Worm (Caenorhabditis elegans): ENCODE results near the gene pqn-63.

Gene pqn-63

DNA sequence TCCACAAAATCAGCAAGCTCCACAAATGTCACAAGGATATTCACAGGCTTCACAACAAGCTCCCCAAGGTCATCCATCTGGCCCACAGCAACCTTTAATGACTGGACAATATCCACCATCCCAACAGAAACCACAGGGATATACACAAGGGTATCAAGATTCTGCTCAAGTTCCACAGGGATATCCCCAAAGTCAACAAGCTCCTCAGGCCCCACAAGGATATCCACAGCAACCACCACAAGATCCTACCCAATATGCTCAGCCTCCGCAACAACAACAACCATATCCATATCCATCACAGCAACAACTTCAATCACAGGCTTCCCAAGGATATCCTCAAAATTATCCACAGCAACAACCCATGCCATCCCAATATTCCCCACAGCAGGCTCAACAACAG, 856 bp downstream of the pqn-63 start:
- TF ChIP-seq him-1 (tag; optimal IDR thresholded peaks at IDR 0.05): no peak
- TF ChIP-seq W03F9.2 (tag; optimal IDR thresholded peaks at IDR 0.05): no peak
- TF ChIP-seq dao-5 (tag; optimal IDR thresholded peaks at IDR 0.05): no peak

DNA sequence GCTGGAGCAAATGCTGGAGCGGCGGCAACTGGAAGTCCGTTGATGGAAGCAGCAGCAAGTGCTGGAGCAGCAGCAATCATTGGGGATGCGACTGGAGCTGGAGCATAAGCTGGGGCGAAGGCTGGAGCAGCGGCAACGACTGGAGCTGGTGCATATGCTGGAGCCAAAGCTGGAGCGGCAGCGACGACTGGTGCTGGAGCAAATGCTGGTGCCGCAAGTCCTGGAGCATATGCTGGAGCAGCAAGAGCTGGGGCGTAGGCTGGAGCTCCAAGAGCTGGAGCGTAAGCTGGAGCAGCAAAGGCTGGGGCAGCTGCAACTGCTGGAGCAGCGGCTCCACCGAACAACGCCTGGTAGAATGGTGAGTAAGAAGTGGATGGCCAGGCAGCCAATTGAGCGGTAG, 2.6 kb downstream of the pqn-63 start:
- TF ChIP-seq W03F9.2 (tag; optimal IDR thresholded peaks at IDR 0.05) (no peak), him-1 (tag; optimal IDR thresholded peaks at IDR 0.05) (no peak), dao-5 (tag; optimal IDR thresholded peaks at IDR 0.05) (no peak)

DNA sequence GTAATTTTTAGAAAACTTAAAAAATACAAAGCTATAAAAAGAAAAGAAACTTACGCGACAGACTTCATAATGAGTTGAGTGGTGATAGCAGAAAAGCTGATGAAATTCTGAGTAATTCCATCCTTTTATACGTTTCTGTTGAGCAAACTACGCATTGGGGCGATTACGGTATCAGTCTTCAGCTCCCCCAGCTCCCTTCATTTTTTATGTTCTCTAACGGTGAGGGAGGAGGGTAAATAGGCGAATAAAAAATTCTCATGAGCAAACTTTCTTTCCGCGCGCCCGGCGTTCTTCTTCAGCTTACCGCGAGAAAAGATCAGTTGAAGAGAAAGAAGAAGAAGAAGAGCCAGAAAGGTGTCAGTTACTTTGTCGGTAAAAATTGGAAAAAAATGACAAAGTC, 3.1 kb downstream of the pqn-63 start, which contains the start of gene idpc-7:
idpc-7 (minus strand) TSS at position 101 of the 400 bp plus-strand sequence.
- TF ChIP-seq W03F9.2 (tag; optimal IDR thresholded peaks at IDR 0.05): no peak
- TF ChIP-seq him-1 (tag; optimal IDR thresholded peaks at IDR 0.05): no peak
- no peak for TF ChIP-seq dao-5 (tag; optimal IDR thresholded peaks at IDR 0.05)

DNA sequence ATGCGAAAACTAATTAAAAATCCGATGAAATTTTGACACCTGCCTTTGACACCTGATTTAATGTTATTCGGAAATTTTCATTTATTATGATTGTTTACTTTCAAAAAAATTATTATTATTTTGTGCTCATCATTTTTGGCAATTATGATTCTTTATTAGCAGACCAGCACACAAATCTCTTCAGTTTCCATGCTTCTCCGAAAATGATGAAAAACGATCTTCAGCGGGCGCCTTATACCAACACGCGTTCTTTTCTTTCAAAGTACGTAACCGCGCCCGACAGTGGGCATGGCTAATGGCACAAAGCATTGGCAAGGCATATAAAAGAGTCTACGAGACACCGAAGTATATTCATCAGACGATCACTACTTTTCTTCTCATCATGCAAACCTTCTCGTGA, 4.0 kb downstream of the pqn-63 start, which contains the start of gene idpc-6:
idpc-6 (plus strand) TSS at position 301 of the 400 bp plus-strand sequence.
- TF ChIP-seq him-1 (tag; optimal IDR thresholded peaks at IDR 0.05) (no peak), W03F9.2 (tag; optimal IDR thresholded peaks at IDR 0.05) (no peak), dao-5 (tag; optimal IDR thresholded peaks at IDR 0.05) (no peak)

DNA sequence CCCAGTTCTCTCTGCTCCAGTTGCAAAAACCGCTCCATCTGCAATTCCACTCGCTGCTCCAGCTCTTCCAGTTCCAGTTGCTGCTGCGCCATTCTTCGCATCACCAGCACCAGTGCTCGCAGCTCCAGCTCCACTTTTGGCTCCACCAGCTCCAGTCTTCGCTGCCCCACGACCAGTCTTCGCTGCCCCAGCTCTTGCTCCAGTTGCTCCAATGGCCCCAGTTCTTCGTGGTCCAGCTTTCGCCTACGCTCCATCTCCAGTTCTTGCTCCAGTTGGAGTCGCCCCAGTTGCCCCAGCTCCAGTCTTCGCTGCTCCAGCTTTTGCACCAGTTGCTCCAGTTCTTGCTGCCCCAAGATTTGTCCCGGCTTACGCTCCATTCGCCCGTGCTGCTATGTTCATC, 4.6 kb downstream of the pqn-63 start:
- TF ChIP-seq dao-5 (tag; optimal IDR thresholded peaks at IDR 0.05): no peak
- TF ChIP-seq him-1 (tag; optimal IDR thresholded peaks at IDR 0.05): no peak
- TF ChIP-seq W03F9.2 (tag; optimal IDR thresholded peaks at IDR 0.05): no peak

DNA sequence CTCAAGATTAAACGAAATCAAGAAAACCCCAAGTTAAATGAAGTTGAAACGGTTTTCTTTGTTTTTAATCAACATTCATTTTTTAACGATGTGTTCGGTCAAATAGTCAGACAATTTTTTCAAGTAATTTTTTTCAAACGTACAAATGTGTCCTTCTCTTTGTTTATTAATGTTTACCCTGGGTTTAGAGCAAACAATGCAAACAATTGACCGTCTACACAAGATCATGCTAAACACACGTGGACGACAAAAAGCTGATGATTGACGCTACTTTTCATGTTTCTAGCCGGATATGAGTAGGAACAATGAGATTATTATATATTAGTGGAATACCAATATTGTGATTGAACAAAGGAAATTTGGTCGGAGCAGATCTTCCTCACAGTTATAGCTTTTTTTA, 5.6 kb downstream of the pqn-63 start:
- TF ChIP-seq W03F9.2 (tag; optimal IDR thresholded peaks at IDR 0.05) (no peak), dao-5 (tag; optimal IDR thresholded peaks at IDR 0.05) (no peak), him-1 (tag; optimal IDR thresholded peaks at IDR 0.05) (no peak)

DNA sequence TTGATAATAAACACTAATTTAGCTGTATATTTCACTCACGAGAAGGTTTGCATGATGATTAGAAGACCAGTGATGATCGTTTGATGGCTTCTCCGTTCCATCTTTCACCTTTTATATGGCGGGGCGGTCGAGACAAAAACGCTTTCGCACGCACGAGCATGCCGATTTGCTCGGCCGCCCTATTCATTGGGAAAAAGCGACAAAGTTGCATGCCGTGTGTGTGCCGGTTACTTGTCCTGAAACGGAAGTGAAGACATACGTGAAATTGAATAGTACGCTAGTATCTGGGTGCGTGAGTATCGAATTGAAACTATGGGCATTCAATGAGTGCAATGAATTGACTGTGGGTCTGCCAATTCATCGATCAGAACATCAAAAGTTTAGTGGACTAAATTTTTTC, 7.0 kb downstream of the pqn-63 start, which contains the start of gene idpc-5:
idpc-5 (minus strand) TSS at position 101 of the 400 bp plus-strand sequence.
- no peak for TF ChIP-seq him-1 (tag; optimal IDR thresholded peaks at IDR 0.05)
- TF ChIP-seq W03F9.2 (tag; optimal IDR thresholded peaks at IDR 0.05): no peak
- no peak for TF ChIP-seq dao-5 (tag; optimal IDR thresholded peaks at IDR 0.05)

DNA sequence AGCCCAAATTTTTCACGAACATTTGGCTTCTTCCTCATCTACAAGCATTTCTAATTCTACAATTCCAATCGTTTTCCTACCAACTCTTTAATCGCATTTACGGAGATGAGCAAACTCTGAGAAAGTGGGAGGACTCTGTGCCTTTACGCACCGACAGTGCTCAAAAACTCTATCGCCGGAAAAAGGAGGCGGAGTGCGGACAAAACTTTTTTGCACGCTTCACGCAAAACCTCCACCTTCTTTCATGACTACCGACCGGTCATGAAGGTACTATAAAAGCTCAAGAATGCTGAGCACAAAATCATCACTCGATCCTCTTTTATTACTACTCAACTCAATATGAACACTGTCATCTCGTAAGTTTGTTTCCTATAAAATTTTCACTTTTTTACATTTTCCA, 9.3 kb downstream of the pqn-63 start, which contains the start of gene idpc-4:
idpc-4 (plus strand) TSS at position 301 of the 400 bp plus-strand sequence.
- TF ChIP-seq dao-5 (tag; optimal IDR thresholded peaks at IDR 0.05) (no peak), W03F9.2 (tag; optimal IDR thresholded peaks at IDR 0.05) (no peak), him-1 (tag; optimal IDR thresholded peaks at IDR 0.05) (no peak)

DNA sequence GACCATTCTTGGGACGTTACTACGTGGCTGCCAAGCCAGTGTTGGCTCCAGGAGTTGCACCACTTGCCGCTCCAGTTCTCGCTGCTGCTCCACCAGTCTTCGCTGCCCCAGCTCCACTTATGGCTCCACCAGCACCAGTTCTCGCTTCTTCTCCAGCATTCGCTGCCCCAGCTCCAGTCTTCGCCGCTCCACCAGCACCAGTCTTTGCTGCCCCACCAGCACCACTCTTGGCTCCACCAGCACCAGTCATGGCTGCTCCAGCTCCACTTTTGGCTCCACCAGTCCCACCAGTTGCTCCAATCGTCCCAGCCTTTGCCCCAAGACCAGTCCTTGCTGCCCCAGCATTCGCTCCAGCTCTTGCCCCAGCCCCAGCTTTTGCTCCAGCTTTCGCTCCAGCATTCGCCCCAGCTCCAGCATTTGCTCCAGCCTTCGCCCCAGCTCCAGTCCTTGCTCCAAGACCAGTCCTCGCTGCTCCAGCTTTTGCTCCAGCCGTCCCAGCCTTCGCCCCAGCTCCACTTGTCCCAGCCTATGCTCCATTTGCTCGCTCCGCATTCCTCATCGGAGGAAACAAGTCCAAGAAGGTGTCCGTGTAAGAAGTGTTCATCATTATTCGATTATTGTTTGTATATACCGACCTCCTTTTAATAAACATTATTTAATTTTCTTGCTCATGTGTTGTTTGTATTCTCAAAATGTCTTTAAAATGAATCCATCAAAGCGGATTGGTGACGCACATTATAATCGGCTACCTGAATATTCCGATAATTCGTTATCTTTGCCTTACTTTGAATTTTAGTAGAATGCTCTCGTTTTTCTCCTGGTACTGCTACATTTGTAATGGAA, 10.0 kb downstream of the pqn-63 start, which contains the start of gene T06E4.7:
T06E4.7 (plus strand) TSS at position 793 of the 843 bp plus-strand sequence.
- TF ChIP-seq W03F9.2 (tag; optimal IDR thresholded peaks at IDR 0.05) (no peak), dao-5 (tag; optimal IDR thresholded peaks at IDR 0.05) (no peak), him-1 (tag; optimal IDR thresholded peaks at IDR 0.05) (no peak)

DNA sequence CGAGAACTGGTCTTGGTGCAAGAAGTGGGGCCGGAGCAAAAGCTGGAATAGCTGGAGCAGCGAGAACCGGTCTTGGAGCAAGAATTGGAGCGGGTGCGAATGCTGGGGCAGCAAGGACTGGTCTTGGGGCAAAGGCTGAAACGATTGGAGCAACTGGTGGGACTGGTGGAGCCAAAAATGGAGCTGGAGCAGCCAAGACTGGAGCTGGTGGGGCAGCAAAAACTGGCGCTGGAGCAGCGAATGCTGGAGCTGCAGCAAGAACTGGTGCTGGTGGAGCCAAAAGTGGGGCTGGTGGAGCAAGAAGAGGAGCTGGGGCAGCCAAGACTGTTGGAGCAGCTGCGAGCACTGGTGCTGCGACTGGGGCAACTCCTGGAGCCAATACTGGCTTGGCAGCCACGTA, 12.8 kb downstream of the pqn-63 start:
- no peak for TF ChIP-seq him-1 (tag; optimal IDR thresholded peaks at IDR 0.05)
- no peak for TF ChIP-seq dao-5 (tag; optimal IDR thresholded peaks at IDR 0.05)
- TF ChIP-seq W03F9.2 (tag; optimal IDR thresholded peaks at IDR 0.05): no peak

DNA sequence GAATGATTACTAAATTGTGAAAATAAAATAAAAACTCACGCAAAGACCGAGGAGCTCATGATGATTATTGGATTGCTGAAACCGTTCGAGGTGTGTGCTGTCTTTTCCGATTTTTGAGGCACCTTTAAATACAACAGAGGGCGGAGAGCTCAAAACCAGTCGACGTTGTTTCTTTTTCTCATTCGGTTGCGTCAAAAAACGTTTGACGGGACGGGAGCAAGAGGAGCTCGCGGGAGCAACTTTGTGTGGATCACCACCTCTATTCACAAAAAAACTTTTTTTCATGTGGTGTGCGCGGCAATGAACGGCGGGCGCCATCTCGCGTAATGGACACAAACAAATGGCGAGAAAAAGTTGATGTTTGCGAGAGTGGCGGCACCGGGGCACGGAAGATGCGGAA, 13.3 kb downstream of the pqn-63 start, which contains the start of gene idpc-3:
idpc-3 (minus strand) TSS at position 101 of the 400 bp plus-strand sequence.
- no peak for TF ChIP-seq W03F9.2 (tag; optimal IDR thresholded peaks at IDR 0.05)
- no peak for TF ChIP-seq dao-5 (tag; optimal IDR thresholded peaks at IDR 0.05)
- TF ChIP-seq him-1 (tag; optimal IDR thresholded peaks at IDR 0.05): no peak

DNA sequence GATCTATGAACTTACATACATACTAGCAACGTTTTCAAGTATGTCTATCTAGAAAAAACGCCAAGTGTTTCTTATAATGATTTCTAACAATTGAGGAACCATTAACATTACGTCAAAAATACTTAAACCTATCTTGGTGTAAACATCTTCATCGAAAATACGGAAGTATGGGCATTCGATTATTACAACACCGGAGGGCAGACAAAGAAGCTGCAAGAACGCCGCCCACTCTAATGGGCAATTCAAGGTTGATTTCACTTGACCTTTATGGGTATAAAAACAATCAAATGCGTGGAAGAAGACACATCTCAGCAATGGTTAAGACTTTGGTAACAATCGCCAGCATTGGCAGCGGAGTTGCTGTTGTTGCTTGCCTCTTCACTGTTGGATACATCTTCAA, 13.8 kb downstream of the pqn-63 start, which contains the start of gene col-146:
col-146 (plus strand) TSS at position 301 of the 400 bp plus-strand sequence.
- TF ChIP-seq dao-5 (tag; optimal IDR thresholded peaks at IDR 0.05) (no peak), W03F9.2 (tag; optimal IDR thresholded peaks at IDR 0.05) (no peak), him-1 (tag; optimal IDR thresholded peaks at IDR 0.05) (no peak)

DNA sequence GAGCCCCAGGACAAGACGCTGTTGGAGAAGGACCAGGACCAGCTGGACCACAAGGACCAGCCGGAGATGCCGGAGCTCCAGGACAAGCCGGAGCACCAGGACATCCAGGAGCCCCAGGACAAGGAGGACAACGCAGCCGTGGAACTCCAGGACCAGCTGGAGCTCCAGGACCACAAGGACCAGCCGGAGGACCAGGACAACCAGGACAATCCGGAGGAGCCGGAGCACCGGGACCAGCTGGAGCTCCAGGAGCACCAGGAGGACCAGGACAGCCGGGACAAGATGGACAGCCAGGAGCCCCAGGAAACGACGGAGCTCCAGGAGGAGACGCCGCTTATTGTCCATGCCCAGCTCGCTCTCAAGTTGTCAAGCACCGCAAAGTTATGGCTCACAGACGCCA, 14.7 kb downstream of the pqn-63 start:
- TF ChIP-seq him-1 (tag; optimal IDR thresholded peaks at IDR 0.05) (no peak), dao-5 (tag; optimal IDR thresholded peaks at IDR 0.05) (no peak), W03F9.2 (tag; optimal IDR thresholded peaks at IDR 0.05) (no peak)

DNA sequence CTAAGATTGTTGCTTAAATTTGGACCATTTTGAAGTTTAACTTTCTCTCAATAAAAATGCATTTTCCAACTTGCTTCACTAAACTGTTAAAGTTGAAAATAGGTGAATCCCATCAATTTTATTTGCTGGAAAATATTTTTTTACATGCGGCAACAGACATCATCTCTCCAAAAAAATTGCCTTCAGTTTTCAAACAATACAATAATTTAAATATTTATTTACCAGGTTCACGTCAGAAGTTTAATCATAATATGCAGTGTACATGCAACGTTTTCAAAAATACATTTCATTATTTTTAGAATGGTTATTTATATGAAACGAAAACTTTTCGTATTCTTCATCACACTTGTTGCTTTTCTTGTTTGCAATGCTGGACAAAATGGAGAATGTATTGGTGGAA, 15.1 kb downstream of the pqn-63 start, which contains the start of gene T06E4.5:
T06E4.5 (plus strand) TSS at position 301 of the 400 bp plus-strand sequence.
- no peak for TF ChIP-seq W03F9.2 (tag; optimal IDR thresholded peaks at IDR 0.05)
- TF ChIP-seq dao-5 (tag; optimal IDR thresholded peaks at IDR 0.05): no peak
- TF ChIP-seq him-1 (tag; optimal IDR thresholded peaks at IDR 0.05): no peak

Data from whole organism, L4/young adult.